Fruit fly (Drosophila melanogaster): Measurements from ENCODE around the gene Cpr30B.
A peak's percentile ranks its signal among the peaks of the same experiment; 100 is the strongest.

The Cpr30B gene

DNA sequence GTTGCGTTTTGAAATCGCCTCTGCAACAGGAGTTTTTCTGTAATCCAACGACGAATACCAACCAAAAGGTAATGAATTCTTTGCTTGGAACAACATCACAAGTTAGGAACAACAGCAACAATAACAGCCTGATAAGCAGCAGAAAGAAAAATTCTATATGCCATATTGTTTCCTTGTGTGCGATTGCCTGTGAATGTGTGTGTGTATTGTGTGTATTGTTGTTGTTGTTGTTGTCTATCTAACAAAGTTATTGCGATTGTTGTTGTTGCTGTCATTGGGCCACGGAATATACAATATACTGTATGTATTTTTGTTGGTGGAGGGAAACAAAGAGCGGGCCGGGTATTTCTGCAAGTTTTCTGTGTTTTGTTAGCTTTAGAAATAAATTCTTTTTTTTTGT, 26.5 kb downstream of the Cpr30B start:
- TF ChIP-seq Crg-1 (GFP tag; optimal IDR thresholded peaks at IDR 0.05) = no peak
- TF ChIP-seq kay (GFP tag; ENCODE audit: borderline replicate concordance) = peak; percentile 80

- peak; percentile 92 for TF ChIP-seq CG12768 (GFP tag; optimal IDR thresholded peaks at IDR 0.05)
- TF ChIP-seq Clk (GFP tag; optimal IDR thresholded peaks at IDR 0.05) = peak; percentile 81
- TF ChIP-seq ovo (GFP tag; optimal IDR thresholded peaks at IDR 0.05) = peak; percentile 84
- TF ChIP-seq kay (GFP tag; ENCODE audit: borderline replicate concordance) = peak; percentile 89
- TF ChIP-seq cic (GFP tag; optimal IDR thresholded peaks at IDR 0.05) = peak; percentile 96
- peak; percentile 93 for TF ChIP-seq CG33017 (tag; optimal IDR thresholded peaks at IDR 0.05)
- TF ChIP-seq Hr96 (GFP tag; optimal IDR thresholded peaks at IDR 0.05) = peak; percentile 78
- TF ChIP-seq CG7045 (GFP tag; optimal IDR thresholded peaks at IDR 0.05) = peak; percentile 93
- peak; percentile 97 for TF ChIP-seq bab1 (GFP tag; optimal IDR thresholded peaks at IDR 0.05)
- TF ChIP-seq tj (GFP tag; optimal IDR thresholded peaks at IDR 0.05) = peak; percentile 91
- TF ChIP-seq Crg-1 (GFP tag; optimal IDR thresholded peaks at IDR 0.05) = peak; percentile 87
- TF ChIP-seq toe (GFP tag; optimal IDR thresholded peaks at IDR 0.05) = peak; percentile 65
- TF ChIP-seq cnc (optimal IDR thresholded peaks at IDR 0.05) = no peak
- peak; percentile 73 for TF ChIP-seq CG1620 (GFP tag; optimal IDR thresholded peaks at IDR 0.05)
- TF ChIP-seq CG7101 (tag; optimal IDR thresholded peaks at IDR 0.05) = peak; percentile 91
- peak; percentile 88 for TF ChIP-seq pad (GFP tag; optimal IDR thresholded peaks at IDR 0.05)
- peak; percentile 98 for TF ChIP-seq Mnt (GFP tag; optimal IDR thresholded peaks at IDR 0.05)
- peak; percentile 86 for TF ChIP-seq CG5204 (GFP tag; optimal IDR thresholded peaks at IDR 0.05)
- peak; percentile 87 for TF ChIP-seq CG14711 (tag; optimal IDR thresholded peaks at IDR 0.05)
- peak; percentile 97 for TF ChIP-seq CG11617 (GFP tag; optimal IDR thresholded peaks at IDR 0.05)
Measured at dm6 chr2L:9569588-9570434, 27.1 kb downstream of the Cpr30B start.

dm6 chr2L:9570673-9571193, 28.1 kb downstream of the Cpr30B start:
- TF ChIP-seq CG7045 (GFP tag; optimal IDR thresholded peaks at IDR 0.05) (peak; percentile 29), CG12768 (GFP tag; optimal IDR thresholded peaks at IDR 0.05) (no peak), ovo (GFP tag; optimal IDR thresholded peaks at IDR 0.05) (peak; percentile 3), cnc (optimal IDR thresholded peaks at IDR 0.05) (no peak), CG11617 (GFP tag; optimal IDR thresholded peaks at IDR 0.05) (peak; percentile 8), CG7101 (tag; optimal IDR thresholded peaks at IDR 0.05) (peak; percentile 48), CG33017 (tag; optimal IDR thresholded peaks at IDR 0.05) (no peak), CG5204 (GFP tag; optimal IDR thresholded peaks at IDR 0.05) (no peak), Clk (GFP tag; optimal IDR thresholded peaks at IDR 0.05) (peak; percentile 27), bab1 (GFP tag; optimal IDR thresholded peaks at IDR 0.05) (peak; percentile 89), kay (GFP tag; ENCODE audit: borderline replicate concordance) (peak; percentile 90), CG14711 (tag; optimal IDR thresholded peaks at IDR 0.05) (peak; percentile 41), cic (GFP tag; optimal IDR thresholded peaks at IDR 0.05) (no peak), pad (GFP tag; optimal IDR thresholded peaks at IDR 0.05) (no peak), Mnt (GFP tag; optimal IDR thresholded peaks at IDR 0.05) (no peak), CG1620 (GFP tag; optimal IDR thresholded peaks at IDR 0.05) (no peak), toe (GFP tag; optimal IDR thresholded peaks at IDR 0.05) (no peak), tj (GFP tag; optimal IDR thresholded peaks at IDR 0.05) (peak; percentile 85), Hr96 (GFP tag; optimal IDR thresholded peaks at IDR 0.05) (no peak), Crg-1 (GFP tag; optimal IDR thresholded peaks at IDR 0.05) (peak; percentile 64)

dm6 chr2L:9576269-9576933, 33.7 kb downstream of the Cpr30B start, which contains the start of gene Mtpalpha:
Gene Mtpalpha, minus strand, starts transcription at chr2L:9576769.
- TF ChIP-seq CG33017 (tag; optimal IDR thresholded peaks at IDR 0.05) = peak; percentile 37
- TF ChIP-seq cic (GFP tag; optimal IDR thresholded peaks at IDR 0.05) = peak; percentile 36
- peak; percentile 85 for TF ChIP-seq toe (GFP tag; optimal IDR thresholded peaks at IDR 0.05)
- peak; percentile 84 for TF ChIP-seq CG11617 (GFP tag; optimal IDR thresholded peaks at IDR 0.05)
- peak; percentile 7 for TF ChIP-seq CG7101 (tag; optimal IDR thresholded peaks at IDR 0.05)
- TF ChIP-seq CG5204 (GFP tag; optimal IDR thresholded peaks at IDR 0.05) = peak; percentile 72
- TF ChIP-seq pad (GFP tag; optimal IDR thresholded peaks at IDR 0.05) = peak; percentile 15
- no peak for TF ChIP-seq cnc (optimal IDR thresholded peaks at IDR 0.05)
- TF ChIP-seq ovo (GFP tag; optimal IDR thresholded peaks at IDR 0.05) = peak; percentile 48
- peak; percentile 75 for TF ChIP-seq CG7045 (GFP tag; optimal IDR thresholded peaks at IDR 0.05)
- TF ChIP-seq kay (GFP tag; ENCODE audit: borderline replicate concordance) = peak; percentile 79
- peak; percentile 57 for TF ChIP-seq Clk (GFP tag; optimal IDR thresholded peaks at IDR 0.05)
- TF ChIP-seq CG1620 (GFP tag; optimal IDR thresholded peaks at IDR 0.05) = peak; percentile 35
- peak; percentile 77 for TF ChIP-seq tj (GFP tag; optimal IDR thresholded peaks at IDR 0.05)
- no peak for TF ChIP-seq CG14711 (tag; optimal IDR thresholded peaks at IDR 0.05)
- peak; percentile 57 for TF ChIP-seq Crg-1 (GFP tag; optimal IDR thresholded peaks at IDR 0.05)
- TF ChIP-seq bab1 (GFP tag; optimal IDR thresholded peaks at IDR 0.05) = peak; percentile 85
- peak; percentile 87 for TF ChIP-seq Hr96 (GFP tag; optimal IDR thresholded peaks at IDR 0.05)
- peak; percentile 98 for TF ChIP-seq CG12768 (GFP tag; optimal IDR thresholded peaks at IDR 0.05)
- TF ChIP-seq Mnt (GFP tag; optimal IDR thresholded peaks at IDR 0.05) = peak; percentile 28

dm6 chr2L:9579538-9579937, 36.9 kb downstream of the Cpr30B start, which contains the start of gene CG31709:
Gene CG31709, minus strand, starts transcription at chr2L:9579638.
- no peak for TF ChIP-seq cnc (optimal IDR thresholded peaks at IDR 0.05)
- TF ChIP-seq Clk (GFP tag; optimal IDR thresholded peaks at IDR 0.05) = no peak
- TF ChIP-seq Hr96 (GFP tag; optimal IDR thresholded peaks at IDR 0.05) = no peak
- TF ChIP-seq CG7101 (tag; optimal IDR thresholded peaks at IDR 0.05) = no peak
- TF ChIP-seq cic (GFP tag; optimal IDR thresholded peaks at IDR 0.05) = no peak
- TF ChIP-seq Mnt (GFP tag; optimal IDR thresholded peaks at IDR 0.05) = no peak
- TF ChIP-seq CG33017 (tag; optimal IDR thresholded peaks at IDR 0.05) = no peak
- no peak for TF ChIP-seq tj (GFP tag; optimal IDR thresholded peaks at IDR 0.05)
- no peak for TF ChIP-seq bab1 (GFP tag; optimal IDR thresholded peaks at IDR 0.05)
- no peak for TF ChIP-seq toe (GFP tag; optimal IDR thresholded peaks at IDR 0.05)
- TF ChIP-seq kay (GFP tag; ENCODE audit: borderline replicate concordance) = no peak
- no peak for TF ChIP-seq pad (GFP tag; optimal IDR thresholded peaks at IDR 0.05)
- no peak for TF ChIP-seq CG7045 (GFP tag; optimal IDR thresholded peaks at IDR 0.05)
- TF ChIP-seq CG11617 (GFP tag; optimal IDR thresholded peaks at IDR 0.05) = no peak
